Worm (Caenorhabditis elegans): ENCODE results near the gene lge-1.

ce11 chrX:10990855-10991176, 24.5 kb downstream of the lge-1 start:
- TF ChIP-seq elt-1 (tag; optimal IDR thresholded peaks at IDR 0.05) (no peak), aly-2 (tag; optimal IDR thresholded peaks at IDR 0.05) (no peak), nhr-237 (tag; optimal IDR thresholded peaks at IDR 0.05) (no peak), nhr-23 (tag; optimal IDR thresholded peaks at IDR 0.05) (no peak), fos-1 (tag; optimal IDR thresholded peaks at IDR 0.05) (no peak), ztf-1 (GFP tag; conservative IDR thresholded peaks at IDR 0.05) (no peak)

All from whole organism, L2 larva.